In genomic region chrIII:25582-25996, ce11 we compare ENCODE assay signal across 2 worm cellular contexts.
TF ChIP-seq lines count a peak whose summit lies in the region.

No protein-coding gene starts in this region.

TF ChIP-seq in whole organism, L1 larva, 84 proteins besides CTCF, POLR2A, EP300 and RAD21 (continued from another document):
- TF ChIP-seq zag-1 (tag; optimal IDR thresholded peaks at IDR 0.05; lab: Kevin White, UChicago): peak; percentile 18
- peak in 1 of 2 experiments; percentile 13 for TF ChIP-seq mdl-1 (tag; optimal IDR thresholded peaks at IDR 0.05; lab: Kevin White, UChicago)
- peak; percentile 84 for TF ChIP-seq nhr-71 (tag; optimal IDR thresholded peaks at IDR 0.05; lab: Kevin White, UChicago)
- TF ChIP-seq swsn-7 (tag; optimal IDR thresholded peaks at IDR 0.05; lab: Kevin White, UChicago): peak; percentile 78
- TF ChIP-seq fkh-8 (tag; optimal IDR thresholded peaks at IDR 0.05; lab: Kevin White, UChicago): peak; percentile 79
- TF ChIP-seq xbp-1 (tag; optimal IDR thresholded peaks at IDR 0.05; lab: Kevin White, UChicago): peak; percentile 52
- TF ChIP-seq ces-1 (GFP tag; optimal IDR thresholded peaks at IDR 0.05; lab: Kevin White, UChicago): peak; percentile 32
- TF ChIP-seq nhr-20 (tag; optimal IDR thresholded peaks at IDR 0.05; lab: Kevin White, UChicago): peak; percentile 84
- no peak for TF ChIP-seq hlh-4 (tag; optimal IDR thresholded peaks at IDR 0.05; lab: Kevin White, UChicago)
- TF ChIP-seq unc-130 (tag; optimal IDR thresholded peaks at IDR 0.05; lab: Kevin White, UChicago): no peak
- TF ChIP-seq tbx-2 (tag; optimal IDR thresholded peaks at IDR 0.05; lab: Kevin White, UChicago): peak; percentile 65
- TF ChIP-seq isw-1 (GFP tag; IDR thresholded peaks at IDR 0.05; lab: Robert Waterston, UW): peak; percentile 53
- peak; percentile 74 for TF ChIP-seq sox-4 (tag; optimal IDR thresholded peaks at IDR 0.05; lab: Kevin White, UChicago)
- peak; percentile 61 for TF ChIP-seq rnt-1 (tag; optimal IDR thresholded peaks at IDR 0.05; lab: Kevin White, UChicago)
- TF ChIP-seq ztf-11 (tag; optimal IDR thresholded peaks at IDR 0.05; lab: Kevin White, UChicago): peak in 1 of 2 experiments; percentile 65
- TF ChIP-seq ceh-82 (tag; optimal IDR thresholded peaks at IDR 0.05; lab: Kevin White, UChicago): peak; percentile 46 to 85 (median 77)
- peak; percentile 60 for TF ChIP-seq snu-23 (GFP tag; optimal IDR thresholded peaks at IDR 0.05; lab: Kevin White, UChicago)
- no peak for TF ChIP-seq sptf-1 (tag; optimal IDR thresholded peaks at IDR 0.05; lab: Kevin White, UChicago)
- no peak for TF ChIP-seq aha-1 (tag; optimal IDR thresholded peaks at IDR 0.05; lab: Kevin White, UChicago)
- TF ChIP-seq elt-3 (tag; optimal IDR thresholded peaks at IDR 0.05; lab: Kevin White, UChicago): no peak
- no peak for TF ChIP-seq pqm-1 (tag; optimal IDR thresholded peaks at IDR 0.05; lab: Kevin White, UChicago)
- no peak for TF ChIP-seq hpl-2 (GFP tag; optimal IDR thresholded peaks at IDR 0.05; lab: Kevin White, UChicago)
- peak; percentile 55 to 59 for TF ChIP-seq lsy-2 (tag; optimal IDR thresholded peaks at IDR 0.05; lab: Kevin White, UChicago)
- peak; percentile 91 for TF ChIP-seq fkh-10 (GFP tag; optimal IDR thresholded peaks at IDR 0.05; lab: Kevin White, UChicago)
- TF ChIP-seq dpl-1 (GFP tag; optimal IDR thresholded peaks at IDR 0.05; lab: Kevin White, UChicago): peak; percentile 5 to 36 (median 23)
- no peak for TF ChIP-seq lir-3 (tag; optimal IDR thresholded peaks at IDR 0.05; lab: Kevin White, UChicago; ENCODE audit: poor library complexity)
- TF ChIP-seq grh-1 (GFP tag; IDR thresholded peaks at IDR 0.05; lab: Robert Waterston, UW): no peak
- peak; percentile 43 for TF ChIP-seq skn-1 (tag; optimal IDR thresholded peaks at IDR 0.05; lab: Kevin White, UChicago)
- TF ChIP-seq fos-1 (tag; optimal IDR thresholded peaks at IDR 0.05; lab: Kevin White, UChicago): peak; percentile 43
- no peak for TF ChIP-seq ceh-90 (tag; optimal IDR thresholded peaks at IDR 0.05; lab: Kevin White, UChicago)
- TF ChIP-seq C34B4.2 (tag; optimal IDR thresholded peaks at IDR 0.05; lab: Kevin White, UChicago): no peak
- TF ChIP-seq egl-13 (tag; optimal IDR thresholded peaks at IDR 0.05; lab: Kevin White, UChicago): peak; percentile 85
- TF ChIP-seq pax-3 (tag; optimal IDR thresholded peaks at IDR 0.05; lab: Kevin White, UChicago): peak; percentile 21
- TF ChIP-seq lin-14 (GFP tag; optimal IDR thresholded peaks at IDR 0.05; lab: Kevin White, UChicago): peak; percentile 94
- no peak for TF ChIP-seq efl-3 (GFP tag; optimal IDR thresholded peaks at IDR 0.05; lab: Kevin White, UChicago)

TF ChIP-seq in whole organism, L3 larva, 47 proteins besides CTCF, POLR2A, EP300 and RAD21 (continued from another document):
- TF ChIP-seq nfya-1 (tag; optimal IDR thresholded peaks at IDR 0.05; lab: Kevin White, UChicago; ENCODE audit: insufficient read depth) (peak; percentile 90), snpc-4 (tag; optimal IDR thresholded peaks at IDR 0.05; lab: Kevin White, UChicago) (no peak), nhr-76 (tag; optimal IDR thresholded peaks at IDR 0.05; lab: Kevin White, UChicago) (no peak), unc-62 (GFP tag; optimal IDR thresholded peaks at IDR 0.05; lab: Kevin White, UChicago) (no peak), ceh-16 (tag; optimal IDR thresholded peaks at IDR 0.05; lab: Kevin White, UChicago) (no peak), hmg-11 (tag; optimal IDR thresholded peaks at IDR 0.05; lab: Kevin White, UChicago) (peak; percentile 74), sea-2 (GFP tag; optimal IDR thresholded peaks at IDR 0.05; lab: Kevin White, UChicago) (no peak), mdl-1 (tag; optimal IDR thresholded peaks at IDR 0.05; lab: Kevin White, UChicago) (peak; percentile 41), elt-3 (tag; optimal IDR thresholded peaks at IDR 0.05; lab: Kevin White, UChicago) (no peak), lin-15B (tag; optimal IDR thresholded peaks at IDR 0.05; lab: Kevin White, UChicago) (peak; percentile 28)
